Worm (Caenorhabditis elegans) whole organism, L4 larva: ENCODE measurements around the gene ZK930.4.

ENCODE experiments used
- aly-2 ChIP-seq: sonication (generic microtip); optimal IDR thresholded peaks from 2 replicates; lab custom pipeline; 2018; ENCODE audit warnings: missing biosample characterization, missing genetic modification characterization
- dpl-1 ChIP-seq: fragments of 150-350 bp; optimal IDR thresholded peaks from 2 replicates; lab custom pipeline; 2014; ENCODE audit warnings: missing biosample characterization, missing genetic modification reagents, missing genetic modification characterization
- egl-27 ChIP-seq: sonication (generic microtip); optimal IDR thresholded peaks from 3 replicates; lab custom pipeline; 2017; ENCODE audit warnings: missing biosample characterization, missing genetic modification reagents, missing genetic modification characterization
- jun-1 ChIP-seq: fragments of 150-350 bp; optimal IDR thresholded peaks from 2 replicates; lab custom pipeline; 2014; ENCODE audit warnings: missing biosample characterization, missing genetic modification reagents, missing genetic modification characterization
- mdl-1 ChIP-seq, 2 experiments: fragments of 150-350 bp in 1 of 2; sonication (generic microtip) in 1 of 2; optimal IDR thresholded peaks; 2 replicates each; lab custom pipeline; 2014 to 2017; ENCODE audit warnings: missing biosample characterization in 2 of 2, missing genetic modification characterization in 2 of 2
- nhr-11 ChIP-seq: fragments of 150-350 bp; optimal IDR thresholded peaks from 2 replicates; lab custom pipeline; 2014; ENCODE audit warnings: missing biosample characterization, missing genetic modification characterization

DNA sequence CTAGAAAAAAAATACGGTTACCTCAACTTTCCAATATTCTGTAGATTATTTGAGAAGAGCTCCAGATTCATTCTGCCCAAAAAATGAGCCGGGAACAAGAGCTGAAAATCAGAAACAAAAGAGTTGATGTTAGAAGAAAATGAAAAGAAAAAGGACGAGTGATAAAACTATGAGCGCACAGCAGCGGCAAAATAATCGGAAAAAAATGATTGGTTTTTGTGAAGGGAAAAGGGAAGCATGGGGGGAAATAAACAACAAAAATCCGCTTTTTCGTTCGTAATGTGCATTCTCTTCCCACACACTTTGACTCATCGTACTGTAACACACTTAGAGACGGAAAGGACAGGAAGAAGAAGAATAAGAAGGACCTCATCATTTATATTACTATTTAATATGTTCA, 13.0 kb upstream of the ZK930.4 start, which contains the start of gene ZK930.2:
- TF ChIP-seq egl-27 (tag; lab: Kevin White, UChicago): no peak
- no peak for TF ChIP-seq mdl-1 (tag; optimal IDR thresholded peaks at IDR 0.05; lab: Kevin White, UChicago)
- TF ChIP-seq nhr-11 (tag; lab: Kevin White, UChicago): no peak
- TF ChIP-seq aly-2: no peak
- TF ChIP-seq jun-1: no peak
- TF ChIP-seq dpl-1 (GFP tag; lab: Kevin White, UChicago): no peak
